Worm (Caenorhabditis elegans) whole organism, late embryonic: ENCODE measurements around the gene seb-3.

Experiments
- C38D4.7 ChIP-seq: fragments of 200-800 bp; sonication (Bioruptor generic); optimal IDR thresholded peaks from 2 replicates; lab custom pipeline; 2018; ENCODE audit warnings: mild to moderate bottlenecking, missing genetic modification characterization, moderate library complexity, missing compliant biosample characterization
- K02D7.2 ChIP-seq: sonication (generic microtip); optimal IDR thresholded peaks from 2 replicates; lab custom pipeline; 2017; ENCODE audit warnings: mild to moderate bottlenecking, missing genetic modification characterization, missing compliant biosample characterization
- ama-1 ChIP-seq: fragments of 150-350 bp; optimal IDR thresholded peaks from 2 replicates; lab custom pipeline; 2014
- ceh-2 ChIP-seq: sonication (generic microtip); optimal IDR thresholded peaks from 2 replicates; lab custom pipeline; 2016; ENCODE audit warnings: missing genotype, missing genetic modification characterization, missing compliant biosample characterization
- dmd-4 ChIP-seq: sonication (generic microtip); optimal IDR thresholded peaks from 2 replicates; lab custom pipeline; 2016; ENCODE audit warnings: borderline replicate concordance, missing genetic modification characterization, missing compliant biosample characterization
- ets-4 ChIP-seq: sonication (generic microtip); optimal IDR thresholded peaks from 2 replicates; lab custom pipeline; 2016; ENCODE audit warnings: missing genetic modification characterization, missing compliant biosample characterization
- hlh-30 ChIP-seq: sonication (generic microtip); optimal IDR thresholded peaks from 2 replicates; lab custom pipeline; 2017; ENCODE audit warnings: antibody characterized with exemption, missing genetic modification characterization, missing compliant biosample characterization; ENCODE audit not compliant: insufficient read depth
- nhr-11 ChIP-seq: fragments of 150-350 bp; optimal IDR thresholded peaks from 2 replicates; lab custom pipeline; 2014; ENCODE audit warnings: missing biosample characterization, missing genetic modification characterization
- sox-4 ChIP-seq: sonication (generic microtip); optimal IDR thresholded peaks from 2 replicates; lab custom pipeline; 2017; ENCODE audit warnings: mild to moderate bottlenecking, missing genetic modification characterization, inconsistent platforms, missing compliant biosample characterization
- tbx-7 ChIP-seq: sonication (generic microtip); optimal IDR thresholded peaks from 2 replicates; lab custom pipeline; 2016; ENCODE audit warnings: missing genotype, missing genetic modification characterization, missing compliant biosample characterization
- unc-3 ChIP-seq, 2 experiments: fragments of 200-800 bp in 1 of 2; sonication (Bioruptor generic) in 1 of 2; sonication (generic microtip) in 1 of 2; conservative IDR thresholded peaks in 1 of 2; optimal IDR thresholded peaks in 1 of 2; 2 replicates each; pipeline versions ENCODE4 v1.3.6 to Lab custom; 2016 to 2022; ENCODE audit warnings: missing compliant biosample characterization in 2 of 2, missing genetic modification characterization in 2 of 2, missing genetic modification reagents in 1 of 2

ce11 chrX:15045401-15045800 is 19.3 kb downstream of the seb-3 start:
- TF ChIP-seq ceh-2, result no peak
- TF ChIP-seq C38D4.7 (GFP tag; lab: Kevin White, UChicago), result no peak
- TF ChIP-seq ets-4, result no peak
- TF ChIP-seq unc-3 (GFP tag; conservative IDR thresholded peaks at IDR 0.05; lab: Robert Waterston, UW), result no peak
- no peak for TF ChIP-seq unc-3 (tag; optimal IDR thresholded peaks at IDR 0.05; lab: Kevin White, UChicago)
- TF ChIP-seq dmd-4 (tag; lab: Kevin White, UChicago), result no peak
- no peak for TF ChIP-seq tbx-7 (tag; lab: Kevin White, UChicago)
- TF ChIP-seq hlh-30 (tag; lab: Kevin White, UChicago), result no peak
- TF ChIP-seq sox-4, result no peak
- TF ChIP-seq nhr-11 (tag; lab: Kevin White, UChicago), result no peak
- no peak for TF ChIP-seq K02D7.2 (tag; lab: Kevin White, UChicago)
- no peak for TF ChIP-seq ama-1 (lab: Kevin White, UChicago)
